Worm (Caenorhabditis elegans): ENCODE data around the gene Y69E1A.8.

DNA sequence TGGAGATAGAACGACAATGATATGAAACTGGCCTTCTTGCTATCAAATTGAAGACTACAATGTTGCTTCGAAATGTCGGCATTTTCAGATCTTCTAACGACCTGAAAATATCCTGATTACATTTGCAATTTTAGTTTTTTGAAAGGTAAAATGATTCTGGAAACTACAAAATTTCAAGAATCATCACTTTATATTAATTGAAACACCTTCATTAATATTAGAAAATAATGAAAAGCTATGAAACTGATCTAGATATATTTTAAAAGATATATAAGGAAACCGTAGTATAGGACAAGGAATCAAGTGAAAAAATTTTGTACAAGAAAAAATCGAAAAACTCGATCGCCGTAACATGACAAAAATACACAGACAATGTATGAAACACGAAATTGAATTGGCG, 45.5 kb downstream of the Y69E1A.8 start, which contains the start of gene ndx-9:
- no peak for TF ChIP-seq lin-11 (tag; optimal IDR thresholded peaks at IDR 0.05)
- TF ChIP-seq zag-1 (tag; optimal IDR thresholded peaks at IDR 0.05) = no peak
- TF ChIP-seq lin-13 (GFP tag; optimal IDR thresholded peaks at IDR 0.05) = no peak
- TF ChIP-seq unc-39 (tag; optimal IDR thresholded peaks at IDR 0.05) = no peak
- no peak for TF ChIP-seq alr-1 (tag; optimal IDR thresholded peaks at IDR 0.05)
- TF ChIP-seq lsy-2 (tag; optimal IDR thresholded peaks at IDR 0.05) = no peak

All from whole organism, L2 larva.